Worm (Caenorhabditis elegans): ENCODE results near the gene gldi-4.

ce11 chrIV:7049672-7050206 is 32.3 kb downstream of the gldi-4 start, which contains the start of gene nhr-105:
- TF ChIP-seq nhr-76 (tag; optimal IDR thresholded peaks at IDR 0.05) (no peak), ceh-82 (tag; optimal IDR thresholded peaks at IDR 0.05) (no peak), nhr-237 (tag; optimal IDR thresholded peaks at IDR 0.05) (no peak), elt-3 (tag; optimal IDR thresholded peaks at IDR 0.05) (peak in 1 of 3 experiments; percentile 2), ama-1 (optimal IDR thresholded peaks at IDR 0.05) (peak; percentile 71), unc-62 (GFP tag; optimal IDR thresholded peaks at IDR 0.05) (peak; percentile 46), fkh-10 (GFP tag; optimal IDR thresholded peaks at IDR 0.05) (peak; percentile 11), zag-1 (tag; optimal IDR thresholded peaks at IDR 0.05) (no peak), aly-2 (tag; optimal IDR thresholded peaks at IDR 0.05) (no peak), mdl-1 (tag; optimal IDR thresholded peaks at IDR 0.05) (no peak), ztf-4 (tag; optimal IDR thresholded peaks at IDR 0.05) (no peak)
